Worm (Caenorhabditis elegans) whole organism, young adult: Measurements from ENCODE around the gene C37H5.5.

ENCODE experiments used
- ama-1 ChIP-seq, 3 experiments: fragments of 150-350 bp in 1 of 3; sonication (generic microtip) in 2 of 3; optimal IDR thresholded peaks; 2 replicates each; lab custom pipeline; 2014 to 2018; ENCODE audit warnings: missing biosample characterization in 2 of 3, missing genetic modification characterization in 2 of 3, missing genetic modification reagents in 2 of 3
- aptf-2 ChIP-seq: fragments of 200-800 bp; sonication (Bioruptor generic); conservative IDR thresholded peaks from 2 replicates; pipeline ENCODE4 v1.3.6; 2022; ENCODE audit warnings: missing genetic modification reagents, missing genetic modification characterization, missing compliant biosample characterization
- die-1 ChIP-seq: sonication (generic microtip); optimal IDR thresholded peaks from 2 replicates; lab custom pipeline; 2016; ENCODE audit warnings: missing genotype, mild to moderate bottlenecking, missing genetic modification characterization, missing compliant biosample characterization
- efl-1 ChIP-seq: fragments of 150-350 bp; optimal IDR thresholded peaks from 2 replicates; lab custom pipeline; 2014; ENCODE audit warnings: missing biosample characterization, missing genetic modification reagents, missing genetic modification characterization
- him-1 ChIP-seq: sonication (generic microtip); optimal IDR thresholded peaks from 2 replicates; lab custom pipeline; 2016; ENCODE audit warnings: missing genotype, missing genetic modification reagents, missing genetic modification characterization, missing compliant biosample characterization
- lin-26 ChIP-seq: fragments of 200-800 bp; sonication (Bioruptor generic); IDR thresholded peaks from 2 replicates; pipeline ENCODE4 v1.3.6; 2022; ENCODE audit warnings: missing genetic modification reagents, missing genetic modification characterization, missing compliant biosample characterization
- nhr-90 ChIP-seq: sonication (generic microtip); optimal IDR thresholded peaks from 2 replicates; lab custom pipeline; 2016; ENCODE audit warnings: missing genotype, mild to moderate bottlenecking, missing genetic modification characterization, missing compliant biosample characterization
- pbrm-1 ChIP-seq: fragments of 200-800 bp; sonication (Bioruptor generic); IDR thresholded peaks from 2 replicates; pipeline ENCODE4 v1.3.6; 2022; ENCODE audit warnings: missing genetic modification reagents, missing genetic modification characterization, missing compliant biosample characterization
- snpc-4 ChIP-seq, 5 experiments: fragments of 150-350 bp in 1 of 5; sonication (generic microtip) in 4 of 5; optimal IDR thresholded peaks; 2 replicates each; lab custom pipeline; 2014 to 2018; ENCODE audit warnings: missing genetic modification characterization in 5 of 5, missing biosample characterization in 3 of 5, antibody characterized with exemption in 2 of 5, mild to moderate bottlenecking in 2 of 5, missing compliant biosample characterization in 2 of 5, missing genotype in 2 of 5, moderate library complexity in 2 of 5, missing genetic modification reagents in 1 of 5
- ztf-22 ChIP-seq: fragments of 200-800 bp; sonication (Bioruptor generic); optimal IDR thresholded peaks from 2 replicates; lab custom pipeline; 2018; ENCODE audit warnings: mild to moderate bottlenecking, missing genetic modification characterization, moderate library complexity, missing compliant biosample characterization
- ztf-25 ChIP-seq: fragments of 200-800 bp; sonication (Bioruptor generic); IDR thresholded peaks from 2 replicates; pipeline ENCODE4 v1.3.6; 2022; ENCODE audit warnings: missing genetic modification reagents, missing genetic modification characterization, missing compliant biosample characterization

ce11 chrV:4788823-4789222 lies 38.3 kb upstream of the C37H5.5 start, which contains the start of gene R02F11.10:
- no peak for TF ChIP-seq efl-1 (GFP tag; lab: Kevin White, UChicago)
- no peak for TF ChIP-seq snpc-4 (GFP tag; optimal IDR thresholded peaks at IDR 0.05; lab: Kevin White, UChicago)
- no peak for TF ChIP-seq snpc-4 (tag; optimal IDR thresholded peaks at IDR 0.05; lab: Kevin White, UChicago)
- TF ChIP-seq him-1, result no peak
- no peak for TF ChIP-seq ztf-25 (GFP tag; lab: Robert Waterston, UW)
- TF ChIP-seq nhr-90, result no peak
- no peak for TF ChIP-seq ama-1 (optimal IDR thresholded peaks at IDR 0.05; lab: Kevin White, UChicago)
- TF ChIP-seq ama-1 (GFP tag; optimal IDR thresholded peaks at IDR 0.05; lab: Kevin White, UChicago), result no peak
- TF ChIP-seq ztf-22 (GFP tag; lab: Kevin White, UChicago), result no peak
- TF ChIP-seq die-1 (tag; lab: Kevin White, UChicago), result no peak
- no peak for TF ChIP-seq aptf-2 (GFP tag; lab: Robert Waterston, UW)
- TF ChIP-seq pbrm-1, result no peak
- TF ChIP-seq lin-26 (GFP tag; lab: Robert Waterston, UW), result no peak
